Worm (Caenorhabditis elegans): ENCODE data around the gene ZK1128.3.

Gene ZK1128.3

ce11 chrIII:10083242-10083641 lies 35.5 kb downstream of the ZK1128.3 start, which contains the start of gene T16H12.3:
Gene T16H12.3 (minus strand): TSS chrIII:10083292.
- no peak for TF ChIP-seq unc-62 (GFP tag; optimal IDR thresholded peaks at IDR 0.05)

ce11 chrIII:10078784-10079183 lies 39.9 kb downstream of the ZK1128.3 start:
- no peak for TF ChIP-seq unc-62 (GFP tag; optimal IDR thresholded peaks at IDR 0.05)

ce11 chrIII:10078151-10078550 lies 40.6 kb downstream of the ZK1128.3 start, which contains the start of gene T16G12.9:
Gene T16G12.9 (minus strand): TSS chrIII:10078251.
- TF ChIP-seq unc-62 (GFP tag; optimal IDR thresholded peaks at IDR 0.05): no peak

- TF ChIP-seq unc-62 (GFP tag; optimal IDR thresholded peaks at IDR 0.05): no peak
Measured at ce11 chrIII:10076042-10076441, 42.7 kb downstream of the ZK1128.3 start.

ce11 chrIII:10069278-10069677 lies 49.4 kb downstream of the ZK1128.3 start, which contains the start of gene T16G12.6:
Gene T16G12.6 (plus strand): TSS chrIII:10069578.
- TF ChIP-seq unc-62 (GFP tag; optimal IDR thresholded peaks at IDR 0.05): no peak
